Fruit fly (Drosophila melanogaster) whole organism, wandering third instar larva: Measurements from ENCODE around the gene CG3699.

Source experiments
- Abd-B ChIP-seq: fragments of >200 bp; optimal IDR thresholded peaks from 2 replicates; lab custom pipeline; 2017; ENCODE audit warnings: missing biosample characterization, missing genetic modification characterization
- CG32264 ChIP-seq: fragments of 200-800 bp; sonication (Bioruptor generic); optimal IDR thresholded peaks from 2 replicates; lab custom pipeline; 2016; ENCODE audit warnings: missing biosample characterization, missing genetic modification characterization
- CG9705 ChIP-seq: fragments of 200-800 bp; sonication (Bioruptor generic); optimal IDR thresholded peaks from 2 replicates; lab custom pipeline; 2018; ENCODE audit warnings: missing biosample characterization, mild to moderate bottlenecking, missing genetic modification characterization
- CrebA ChIP-seq: fragments of 200-800 bp; sonication (Bioruptor generic); optimal IDR thresholded peaks from 2 replicates; lab custom pipeline; 2016; ENCODE audit warnings: missing biosample characterization, mild to moderate bottlenecking, missing genetic modification characterization, borderline replicate concordance
- Dfd ChIP-seq: fragments of >200 bp; optimal IDR thresholded peaks from 2 replicates; lab custom pipeline; 2017; ENCODE audit warnings: missing biosample characterization, missing genetic modification characterization
- Dif ChIP-seq: fragments of 200-275, 200-300 bp; sonication (Bioruptor generic); optimal IDR thresholded peaks from 2 replicates; lab custom pipeline; 2018; ENCODE audit warnings: missing biosample characterization, missing genetic modification characterization; ENCODE audit not compliant: partially characterized antibody
- GATAd ChIP-seq: sonication (Bioruptor generic); optimal IDR thresholded peaks from 2 replicates; lab custom pipeline; 2016; ENCODE audit warnings: missing biosample characterization, missing genetic modification characterization
- HLH106 ChIP-seq: fragments of 200-800 bp; optimal IDR thresholded peaks from 3 replicates; lab custom pipeline; 2019; ENCODE audit warnings: missing biosample characterization, mild to moderate bottlenecking, missing genetic modification characterization, moderate library complexity
- Hnf4 ChIP-seq: fragments of 200-800 bp; sonication (Bioruptor generic); optimal IDR thresholded peaks from 2 replicates; lab custom pipeline; 2016; ENCODE audit warnings: missing biosample characterization, mild to moderate bottlenecking, missing genetic modification characterization
- Hr78 ChIP-seq: fragments of >200 bp; optimal IDR thresholded peaks from 2 replicates; lab custom pipeline; 2017; ENCODE audit warnings: missing biosample characterization, missing genetic modification characterization
- Hr83 ChIP-seq: fragments of 200-300 bp; sonication (Bioruptor generic); optimal IDR thresholded peaks from 2 replicates; lab custom pipeline; 2016; ENCODE audit warnings: missing biosample characterization, mild to moderate bottlenecking, missing genetic modification characterization, moderate library complexity; ENCODE audit not compliant: poor library complexity, severe bottlenecking
- Jra ChIP-seq: sonication (Bioruptor generic); optimal IDR thresholded peaks from 2 replicates; lab custom pipeline; 2016; ENCODE audit warnings: missing biosample characterization, missing genetic modification characterization
- Mio ChIP-seq: sonication (Bioruptor generic); optimal IDR thresholded peaks from 2 replicates; lab custom pipeline; 2016; ENCODE audit warnings: missing biosample characterization, missing genetic modification characterization
- Myc ChIP-seq: fragments of >200 bp; optimal IDR thresholded peaks from 2 replicates; lab custom pipeline; 2017
- N ChIP-seq: fragments of >200 bp; optimal IDR thresholded peaks from 2 replicates; lab custom pipeline; 2018; ENCODE audit warnings: missing biosample characterization, missing external identifiers, missing genetic modification characterization
- OdsH ChIP-seq: fragments of 200-800 bp; sonication (Bioruptor generic); optimal IDR thresholded peaks from 2 replicates; lab custom pipeline; 2016; ENCODE audit warnings: missing biosample characterization, mild to moderate bottlenecking, missing genetic modification characterization
- Rel ChIP-seq, 2 experiments: fragments of 200-800 bp; sonication (Bioruptor generic) in 1 of 2; optimal IDR thresholded peaks; 2 replicates in 1 of 2; 3 replicates in 1 of 2; lab custom pipeline; 2016 to 2019; ENCODE audit warnings: mild to moderate bottlenecking in 2 of 2, missing biosample characterization in 2 of 2, missing genetic modification characterization in 2 of 2, moderate library complexity in 1 of 2
- Sp1 ChIP-seq: fragments of 200-800 bp; sonication (Bioruptor generic); optimal IDR thresholded peaks from 3 replicates; lab custom pipeline; 2019; ENCODE audit warnings: missing biosample characterization, mild to moderate bottlenecking, missing genetic modification characterization, moderate library complexity
- Vsx2 ChIP-seq: fragments of 200-300, 225-300 bp; sonication (Bioruptor generic); optimal IDR thresholded peaks from 2 replicates; lab custom pipeline; 2018; ENCODE audit warnings: missing biosample characterization, missing genetic modification characterization; ENCODE audit not compliant: partially characterized antibody
- br ChIP-seq: fragments of 200-800 bp; sonication (Bioruptor generic); optimal IDR thresholded peaks from 2 replicates; lab custom pipeline; 2016; ENCODE audit warnings: missing biosample characterization, missing genetic modification characterization
- brk ChIP-seq: fragments of 200-800 bp; sonication (Bioruptor generic); optimal IDR thresholded peaks from 2 replicates; lab custom pipeline; 2016; ENCODE audit warnings: missing biosample characterization, mild to moderate bottlenecking, missing genetic modification characterization
- dl ChIP-seq, 2 experiments: fragments of 175-275, 200-275 bp in 1 of 2; fragments of 200-275 bp in 1 of 2; sonication (Bioruptor generic); optimal IDR thresholded peaks; lab custom pipeline; 2018; ENCODE audit warnings: mild to moderate bottlenecking in 2 of 2, missing biosample characterization in 2 of 2, missing genetic modification characterization in 2 of 2, moderate library complexity in 2 of 2; ENCODE audit not compliant: partially characterized antibody in 2 of 2, insufficient read depth in 1 of 2
- dmrt93B ChIP-seq: fragments of 200-800 bp; sonication (Bioruptor generic); optimal IDR thresholded peaks from 2 replicates; lab custom pipeline; 2018; ENCODE audit warnings: missing biosample characterization, mild to moderate bottlenecking, missing genetic modification characterization
- dsf ChIP-seq: sonication (Bioruptor generic); optimal IDR thresholded peaks from 2 replicates; lab custom pipeline; 2016; ENCODE audit warnings: missing biosample characterization, missing genetic modification characterization, borderline replicate concordance
- ey ChIP-seq: fragments of 200-800 bp; sonication (Bioruptor generic); optimal IDR thresholded peaks from 2 replicates; lab custom pipeline; 2016; ENCODE audit warnings: missing biosample characterization, missing genetic modification characterization
- foxo ChIP-seq, 2 experiments: fragments of 200-800 bp; sonication (Bioruptor generic); optimal IDR thresholded peaks; 2 replicates in 1 of 2; 3 replicates in 1 of 2; lab custom pipeline; 2016 to 2017; ENCODE audit warnings: missing biosample characterization in 2 of 2, missing genetic modification characterization in 2 of 2
- fru ChIP-seq: fragments of 200-800 bp; sonication (Bioruptor generic); optimal IDR thresholded peaks from 3 replicates; lab custom pipeline; 2016; ENCODE audit warnings: missing biosample characterization, mild to moderate bottlenecking, missing genetic modification characterization
- h ChIP-seq: fragments of 200-800 bp; sonication (Bioruptor generic); optimal IDR thresholded peaks from 3 replicates; lab custom pipeline; 2016; ENCODE audit warnings: missing biosample characterization, mild to moderate bottlenecking, missing genetic modification characterization
- jim ChIP-seq: fragments of 175-275, 200-325 bp; sonication (Bioruptor generic); optimal IDR thresholded peaks from 2 replicates; lab custom pipeline; 2016; ENCODE audit warnings: missing biosample characterization, mild to moderate bottlenecking, missing genetic modification characterization
- lola ChIP-seq: fragments of >200 bp; optimal IDR thresholded peaks from 2 replicates; lab custom pipeline; 2017; ENCODE audit warnings: missing biosample characterization, missing genetic modification characterization
- pan ChIP-seq: fragments of >200 bp; optimal IDR thresholded peaks from 2 replicates; lab custom pipeline; 2017
- psq ChIP-seq: fragments of 200-800 bp; sonication (Bioruptor generic); optimal IDR thresholded peaks from 3 replicates; lab custom pipeline; 2017; ENCODE audit warnings: missing biosample characterization, mild to moderate bottlenecking, missing genetic modification characterization, moderate library complexity
- rgr ChIP-seq: fragments of 200-800 bp; sonication (Bioruptor generic); optimal IDR thresholded peaks from 3 replicates; lab custom pipeline; 2016; ENCODE audit warnings: missing biosample characterization, mild to moderate bottlenecking, missing genetic modification characterization
- sage ChIP-seq: fragments of 200-800 bp; sonication (Bioruptor generic); optimal IDR thresholded peaks from 2 replicates; lab custom pipeline; 2016; ENCODE audit warnings: missing biosample characterization, mild to moderate bottlenecking, missing genetic modification characterization
- sv ChIP-seq: fragments of 200-800 bp; sonication (Bioruptor generic); optimal IDR thresholded peaks from 3 replicates; lab custom pipeline; 2016; ENCODE audit warnings: missing biosample characterization, missing genetic modification characterization
- tai ChIP-seq: sonication (Bioruptor generic); optimal IDR thresholded peaks from 2 replicates; lab custom pipeline; 2016; ENCODE audit warnings: missing biosample characterization, missing genetic modification characterization
- usp ChIP-seq: fragments of >200 bp; optimal IDR thresholded peaks from 2 replicates; lab custom pipeline; 2017; ENCODE audit warnings: missing biosample characterization, missing genetic modification characterization
- woc ChIP-seq: sonication (Bioruptor generic); optimal IDR thresholded peaks from 2 replicates; lab custom pipeline; 2016; ENCODE audit warnings: missing biosample characterization, mild to moderate bottlenecking, missing genetic modification characterization

The CG3699 gene

DNA sequence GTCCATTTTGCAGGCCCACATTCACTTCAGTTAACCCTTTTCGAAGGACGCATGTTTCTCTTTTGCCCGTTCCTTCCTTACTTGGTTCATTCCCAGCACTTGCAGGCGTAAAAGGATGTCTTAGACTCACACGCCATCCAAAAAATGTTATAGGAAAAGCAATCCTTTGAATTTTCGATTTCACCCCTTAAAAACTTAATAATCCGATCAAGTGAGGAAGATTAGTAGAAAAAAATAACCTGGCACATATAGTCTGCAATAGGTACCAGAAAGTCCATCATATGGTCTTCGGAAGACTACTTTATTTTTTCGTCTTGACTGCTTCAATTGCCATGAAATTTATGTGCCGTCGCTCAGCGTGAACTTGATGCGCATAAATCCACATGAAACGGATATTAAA lies 25.9 kb downstream of the CG3699 start:
- TF ChIP-seq Abd-B (no peak), psq (GFP tag; lab: Kevin White, UChicago) (peak; percentile 8), HLH106 (tag; lab: Kevin White, UChicago) (peak; percentile 17), jim (GFP tag; lab: Kevin White, UChicago) (no peak), brk (GFP tag; lab: Kevin White, UChicago) (no peak), rgr (GFP tag; lab: Kevin White, UChicago) (peak; percentile 34), Vsx2 (GFP tag; lab: Kevin White, UChicago) (no peak), usp (GFP tag; lab: Kevin White, UChicago) (no peak), h (peak; percentile 49), Rel (GFP tag; optimal IDR thresholded peaks at IDR 0.05; lab: Kevin White, UChicago) (no peak), Rel (tag; optimal IDR thresholded peaks at IDR 0.05; lab: Kevin White, UChicago) (no peak), Dif (GFP tag; lab: Kevin White, UChicago) (no peak), Jra (GFP tag; lab: Kevin White, UChicago) (no peak), lola (GFP tag; lab: Kevin White, UChicago) (no peak), CG9705 (GFP tag; lab: Kevin White, UChicago) (no peak), ey (GFP tag; lab: Kevin White, UChicago) (peak; percentile 32), foxo (GFP tag; optimal IDR thresholded peaks at IDR 0.05; lab: Kevin White, UChicago) (no peak), woc (no peak)

- TF ChIP-seq Myc (lab: Kevin White, UChicago), result no peak
- TF ChIP-seq psq (GFP tag; lab: Kevin White, UChicago), result peak; percentile 49
Measured at dm6 chrX:908763-909497, 38.4 kb downstream of the CG3699 start.

- TF ChIP-seq rgr (GFP tag; lab: Kevin White, UChicago) (peak; percentile 88), lola (GFP tag; lab: Kevin White, UChicago) (no peak), Jra (GFP tag; lab: Kevin White, UChicago) (peak; percentile 11), CG9705 (GFP tag; lab: Kevin White, UChicago) (peak; percentile 82), usp (GFP tag; lab: Kevin White, UChicago) (no peak), dsf (GFP tag; lab: Kevin White, UChicago) (no peak), CrebA (GFP tag; lab: Kevin White, UChicago) (peak; percentile 55), brk (GFP tag; lab: Kevin White, UChicago) (peak; percentile 30), foxo (GFP tag; optimal IDR thresholded peaks at IDR 0.05; lab: Kevin White, UChicago) (peak; percentile 32 to 91), Hr78 (no peak), Dif (GFP tag; lab: Kevin White, UChicago) (no peak), psq (GFP tag; lab: Kevin White, UChicago) (peak; percentile 81), HLH106 (tag; lab: Kevin White, UChicago) (peak; percentile 93), Hnf4 (GFP tag; lab: Kevin White, UChicago) (peak; percentile 84), Hr83 (GFP tag; lab: Kevin White, UChicago) (no peak), dmrt93B (GFP tag; lab: Kevin White, UChicago) (peak; percentile 85), sage (GFP tag; lab: Kevin White, UChicago) (peak; percentile 69), Sp1 (GFP tag; lab: Kevin White, UChicago) (peak; percentile 88), dl (GFP tag; optimal IDR thresholded peaks at IDR 0.05; lab: Kevin White, UChicago; ENCODE audit: insufficient read depth in 1 of 2, partially characterized antibody in 2 of 2) (peak in 1 of 2 experiments; percentile 38), br (GFP tag; lab: Kevin White, UChicago) (peak; percentile 92), Vsx2 (GFP tag; lab: Kevin White, UChicago) (no peak), GATAd (no peak), pan (lab: Kevin White, UChicago) (no peak), fru (peak; percentile 92), CG32264 (GFP tag; lab: Kevin White, UChicago) (peak; percentile 68), N (no peak), ey (GFP tag; lab: Kevin White, UChicago) (peak; percentile 94), Mio (peak; percentile 50), Dfd (GFP tag; lab: Kevin White, UChicago) (no peak), Myc (lab: Kevin White, UChicago) (no peak), Rel (GFP tag; optimal IDR thresholded peaks at IDR 0.05; lab: Kevin White, UChicago) (no peak), Rel (tag; optimal IDR thresholded peaks at IDR 0.05; lab: Kevin White, UChicago) (peak; percentile 66), jim (GFP tag; lab: Kevin White, UChicago) (no peak), woc (peak; percentile 95), tai (GFP tag; lab: Kevin White, UChicago) (peak; percentile 82), h (peak; percentile 93), Abd-B (no peak), sv (GFP tag; lab: Kevin White, UChicago) (peak; percentile 50), OdsH (GFP tag; lab: Kevin White, UChicago) (peak; percentile 89)
Measured at dm6 chrX:900725-901345, 46.5 kb downstream of the CG3699 start.
